Fruit fly (Drosophila melanogaster) whole organism, embryonic: ENCODE measurements around the gene ATPsynB.

Experiments
- Adf1 ChIP-seq: fragments of 200-800 bp; sonication (Bioruptor generic); IDR thresholded peaks from 2 replicates; pipeline ENCODE4 v1.3.6; 2022; ENCODE audit warnings: missing biosample characterization, missing genetic modification characterization
- Atf-2 ChIP-seq: fragments of 200-800 bp; sonication (Bioruptor generic); optimal IDR thresholded peaks from 2 replicates; lab custom pipeline; 2016; ENCODE audit warnings: missing biosample characterization, missing genetic modification characterization
- Atf3 ChIP-seq: fragments of 200-800 bp; sonication (Bioruptor generic); optimal IDR thresholded peaks from 3 replicates; lab custom pipeline; 2016; ENCODE audit warnings: missing biosample characterization, missing genetic modification characterization
- BtbVII ChIP-seq: fragments of 200-800 bp; sonication (Bioruptor generic); optimal IDR thresholded peaks from 3 replicates; lab custom pipeline; 2017; ENCODE audit warnings: missing biosample characterization, mild to moderate bottlenecking, missing genetic modification characterization
- CG11723 ChIP-seq: fragments of 200-800 bp; sonication (Bioruptor generic); optimal IDR thresholded peaks from 2 replicates; lab custom pipeline; 2017; ENCODE audit warnings: missing biosample characterization, mild to moderate bottlenecking, missing genetic modification characterization
- CG12219 ChIP-seq: fragments of 200-800 bp; sonication (Bioruptor generic); optimal IDR thresholded peaks from 3 replicates; lab custom pipeline; 2018; ENCODE audit warnings: missing biosample characterization, mild to moderate bottlenecking, missing genetic modification characterization
- CG12236 ChIP-seq: fragments of 200-800 bp; sonication (Bioruptor generic); optimal IDR thresholded peaks from 2 replicates; lab custom pipeline; 2016; ENCODE audit warnings: missing biosample characterization, missing genetic modification characterization
- CG13123 ChIP-seq: fragments of 200-800 bp; sonication (Bioruptor generic); optimal IDR thresholded peaks from 2 replicates; lab custom pipeline; 2016; ENCODE audit warnings: missing biosample characterization, missing genetic modification characterization
- CG13894 ChIP-seq: fragments of 200-800 bp; sonication (Bioruptor generic); optimal IDR thresholded peaks from 3 replicates; lab custom pipeline; 2018; ENCODE audit warnings: missing biosample characterization, mild to moderate bottlenecking, missing genetic modification characterization, moderate library complexity
- CG17385 ChIP-seq: fragments of 200-800 bp; sonication (Bioruptor generic); optimal IDR thresholded peaks from 3 replicates; lab custom pipeline; 2018; ENCODE audit warnings: missing biosample characterization, mild to moderate bottlenecking, missing genetic modification characterization
- CG32772 ChIP-seq: fragments of 200-800 bp; sonication (Bioruptor generic); IDR thresholded peaks from 2 replicates; pipeline ENCODE4 v1.3.6; 2022; ENCODE audit warnings: missing biosample characterization, missing genetic modification characterization
- CG4424 ChIP-seq: fragments of 200-800 bp; sonication (Bioruptor generic); optimal IDR thresholded peaks from 3 replicates; lab custom pipeline; 2016; ENCODE audit warnings: missing biosample characterization, missing genetic modification characterization
- CG6689 ChIP-seq: fragments of 200-800 bp; sonication (Bioruptor generic); IDR thresholded peaks from 2 replicates; pipeline ENCODE4 v1.3.6; 2022; ENCODE audit warnings: missing biosample characterization, missing genetic modification characterization
- CG6765 ChIP-seq: fragments of 200-800 bp; sonication (Bioruptor generic); optimal IDR thresholded peaks from 3 replicates; lab custom pipeline; 2017; ENCODE audit warnings: missing biosample characterization, mild to moderate bottlenecking, missing genetic modification characterization
- D ChIP-seq, 2 experiments: fragments of 200-800 bp in 1 of 2; fragments of >200 bp in 1 of 2; sonication (Bioruptor generic) in 1 of 2; optimal IDR thresholded peaks; 2 replicates in 1 of 2; 3 replicates in 1 of 2; lab custom pipeline; 2017; ENCODE audit warnings: mild to moderate bottlenecking in 1 of 2, missing biosample characterization in 1 of 2, missing genetic modification characterization in 1 of 2, missing genetic modification reagents in 1 of 2
- Dll ChIP-seq: fragments of 200-800 bp; sonication (Bioruptor generic); IDR thresholded peaks from 4 replicates; pipeline ENCODE4 v1.3.6; 2022; ENCODE audit warnings: missing biosample characterization, missing genetic modification characterization; ENCODE audit not compliant: partially characterized antibody
- Doc3 ChIP-seq: fragments of 200-800 bp; sonication (Bioruptor generic); IDR thresholded peaks from 3 replicates; pipeline ENCODE4 v1.3.6; 2022; ENCODE audit warnings: missing biosample characterization, missing genetic modification characterization; ENCODE audit not compliant: partially characterized antibody
- Dref ChIP-seq: fragments of 200-800 bp; sonication (Bioruptor generic); IDR thresholded peaks from 2 replicates; pipeline ENCODE4 v1.3.6; 2022; ENCODE audit warnings: missing biosample characterization, missing genetic modification characterization
- H15 ChIP-seq: fragments of 200-800 bp; sonication (Bioruptor generic); IDR thresholded peaks from 3 replicates; pipeline ENCODE4 v1.3.6; 2022; ENCODE audit warnings: missing biosample characterization, missing genetic modification characterization
- HLHmδ ChIP-seq: fragments of 200-800 bp; sonication (Bioruptor generic); optimal IDR thresholded peaks from 2 replicates; lab custom pipeline; 2018; ENCODE audit warnings: missing biosample characterization, mild to moderate bottlenecking, missing genetic modification characterization, moderate library complexity
- Hand ChIP-seq: fragments of 200-800 bp; sonication (Bioruptor generic); optimal IDR thresholded peaks from 2 replicates; lab custom pipeline; 2017; ENCODE audit warnings: mild to moderate bottlenecking, missing biosample characterization, missing genetic modification reagents, missing genetic modification characterization
- Jarid2 ChIP-seq: fragments of 200-800 bp; sonication (Bioruptor generic); optimal IDR thresholded peaks from 3 replicates; lab custom pipeline; 2017; ENCODE audit warnings: mild to moderate bottlenecking, missing biosample characterization, missing genetic modification reagents, missing genetic modification characterization
- Myb ChIP-seq: fragments of 200-800 bp; sonication (Bioruptor generic); optimal IDR thresholded peaks from 2 replicates; lab custom pipeline; 2016; ENCODE audit warnings: missing biosample characterization, missing genetic modification characterization
- NFAT ChIP-seq: fragments of 200-800 bp; sonication (Bioruptor generic); IDR thresholded peaks from 2 replicates; pipeline ENCODE4 v1.3.6; 2022; ENCODE audit warnings: missing biosample characterization, missing genetic modification characterization
- Side ChIP-seq: fragments of 200-800 bp; sonication (Bioruptor generic); optimal IDR thresholded peaks from 2 replicates; lab custom pipeline; 2016; ENCODE audit warnings: missing biosample characterization, missing genetic modification characterization
- ab ChIP-seq: fragments of 200-800 bp; sonication (Bioruptor generic); optimal IDR thresholded peaks from 2 replicates; lab custom pipeline; 2016; ENCODE audit warnings: missing biosample characterization, missing genetic modification characterization
- bbx ChIP-seq: fragments of 200-800 bp; sonication (Bioruptor generic); IDR thresholded peaks from 2 replicates; pipeline ENCODE4 v1.3.6; 2022; ENCODE audit warnings: missing biosample characterization, missing genetic modification characterization; ENCODE audit not compliant: partially characterized antibody
- corto ChIP-seq: fragments of 200-800 bp; sonication (Bioruptor generic); optimal IDR thresholded peaks from 2 replicates; lab custom pipeline; 2016; ENCODE audit warnings: missing biosample characterization, mild to moderate bottlenecking, missing genetic modification characterization, moderate library complexity
- dan ChIP-seq: fragments of 200-800 bp; sonication (Bioruptor generic); IDR thresholded peaks from 2 replicates; pipeline ENCODE4 v1.3.6; 2022; ENCODE audit warnings: missing biosample characterization, missing genetic modification characterization
- dimm ChIP-seq: fragments of 200-800 bp; sonication (Bioruptor generic); IDR thresholded peaks from 2 replicates; pipeline ENCODE4 v1.3.6; 2022; ENCODE audit warnings: missing biosample characterization, missing genetic modification characterization
- ewg ChIP-seq: fragments of 200-800 bp; sonication (Bioruptor generic); optimal IDR thresholded peaks from 3 replicates; lab custom pipeline; 2017; ENCODE audit warnings: mild to moderate bottlenecking, missing biosample characterization, missing genetic modification reagents, missing genetic modification characterization
- grn ChIP-seq: fragments of 200-800 bp; sonication (Bioruptor generic); optimal IDR thresholded peaks from 3 replicates; lab custom pipeline; 2017; ENCODE audit warnings: missing biosample characterization, missing genetic modification characterization
- hbn ChIP-seq: fragments of 200-800 bp; sonication (Bioruptor generic); IDR thresholded peaks from 2 replicates; pipeline ENCODE4 v1.3.6; 2022; ENCODE audit warnings: missing biosample characterization, missing genetic modification characterization; ENCODE audit not compliant: partially characterized antibody
- hkb ChIP-seq, 2 experiments: fragments of 200-800 bp in 1 of 2; fragments of >200 bp in 1 of 2; sonication (Bioruptor generic) in 1 of 2; IDR thresholded peaks in 1 of 2; optimal IDR thresholded peaks in 1 of 2; 2 replicates each; pipeline versions ENCODE4 v1.3.6 to Lab custom; 2017 to 2022; ENCODE audit warnings: missing biosample characterization in 1 of 2, missing genetic modification characterization in 1 of 2
- ind ChIP-seq: fragments of 200-800 bp; sonication (Bioruptor generic); optimal IDR thresholded peaks from 3 replicates; lab custom pipeline; 2016; ENCODE audit warnings: missing biosample characterization, missing genetic modification characterization
- kah ChIP-seq: fragments of 200-800 bp; sonication (Bioruptor generic); optimal IDR thresholded peaks from 2 replicates; lab custom pipeline; 2018; ENCODE audit warnings: missing biosample characterization, mild to moderate bottlenecking, missing genetic modification characterization
- nerfin-1 ChIP-seq: fragments of 200-800 bp; sonication (Bioruptor generic); optimal IDR thresholded peaks from 3 replicates; lab custom pipeline; 2019; ENCODE audit warnings: missing biosample characterization, mild to moderate bottlenecking, missing genetic modification characterization, moderate library complexity
- nmo ChIP-seq: fragments of 200-800 bp; sonication (Bioruptor generic); optimal IDR thresholded peaks from 2 replicates; lab custom pipeline; 2018; ENCODE audit warnings: missing biosample characterization, mild to moderate bottlenecking, missing genetic modification characterization, moderate library complexity
- nom ChIP-seq: fragments of 200-800 bp; sonication (Bioruptor generic); optimal IDR thresholded peaks from 2 replicates; lab custom pipeline; 2017; ENCODE audit warnings: missing biosample characterization, missing genetic modification characterization, mild to moderate bottlenecking, moderate library complexity, missing genetic modification reagents
- oc ChIP-seq: fragments of 200-800 bp; sonication (Bioruptor generic); optimal IDR thresholded peaks from 2 replicates; lab custom pipeline; 2018; ENCODE audit warnings: missing biosample characterization, mild to moderate bottlenecking, missing genetic modification characterization, moderate library complexity
- otp ChIP-seq: fragments of 200-800 bp; sonication (Bioruptor generic); IDR thresholded peaks from 3 replicates; pipeline ENCODE4, ENCODE4 v1.3.6; 2022; ENCODE audit warnings: missing biosample characterization, missing genetic modification characterization
- pnt ChIP-seq: fragments of 200-800 bp; sonication (Bioruptor generic); optimal IDR thresholded peaks from 3 replicates; lab custom pipeline; 2016; ENCODE audit warnings: missing biosample characterization, missing genetic modification characterization
- ro ChIP-seq: fragments of 200-800 bp; sonication (Bioruptor generic); IDR thresholded peaks from 2 replicates; pipeline ENCODE4 v1.3.6; 2022; ENCODE audit warnings: missing biosample characterization, missing genetic modification characterization
- sim ChIP-seq: fragments of 200-800 bp; sonication (Bioruptor generic); IDR thresholded peaks from 2 replicates; pipeline ENCODE4 v1.3.6; 2022; ENCODE audit warnings: missing biosample characterization, missing genetic modification characterization
- sqz ChIP-seq: fragments of 200-800 bp; sonication (Bioruptor generic); optimal IDR thresholded peaks from 3 replicates; lab custom pipeline; 2018; ENCODE audit warnings: missing biosample characterization, mild to moderate bottlenecking, missing genetic modification characterization
- sr ChIP-seq: fragments of 200-800 bp; sonication (Bioruptor generic); IDR thresholded peaks from 3 replicates; pipeline ENCODE4 v1.3.6; 2022; ENCODE audit warnings: missing biosample characterization, missing genetic modification characterization
- ssp ChIP-seq: fragments of 200-800 bp; sonication (Bioruptor generic); IDR thresholded peaks from 2 replicates; pipeline ENCODE4 v1.3.6; 2022; ENCODE audit warnings: missing biosample characterization, missing genetic modification characterization
- tgo ChIP-seq: fragments of 200-800 bp; sonication (Bioruptor generic); IDR thresholded peaks from 3 replicates; pipeline ENCODE4 v1.3.6; 2022; ENCODE audit warnings: missing biosample characterization, missing genetic modification characterization
- tio ChIP-seq: fragments of 200-800 bp; sonication (Bioruptor generic); optimal IDR thresholded peaks from 2 replicates; lab custom pipeline; 2017; ENCODE audit warnings: missing biosample characterization, missing genetic modification characterization, inconsistent platforms

ATPsynB gene

DNA sequence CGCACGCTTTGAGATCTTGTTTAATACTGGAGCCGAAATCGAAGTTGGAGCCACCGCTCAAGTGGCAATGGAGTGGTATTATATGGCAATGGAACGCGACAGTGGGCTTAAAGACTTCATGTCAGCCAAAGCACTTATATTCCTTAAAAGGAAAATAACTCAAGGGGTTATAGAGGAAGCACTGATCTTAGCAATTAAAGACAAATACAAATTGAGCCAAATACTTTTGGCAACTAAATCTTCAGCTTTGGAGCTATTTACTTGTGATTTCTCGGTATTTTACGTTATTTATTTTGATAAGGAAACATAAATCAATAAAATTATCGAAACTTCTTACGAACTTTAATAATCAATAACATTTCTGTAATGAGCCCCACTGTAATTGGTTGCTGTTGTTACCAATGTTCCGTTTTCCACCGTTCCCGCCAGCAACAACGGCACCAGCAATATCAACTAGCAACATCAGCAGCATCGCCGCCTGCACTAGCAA is 14.3 kb downstream of the ATPsynB start (continued):
- peak; percentile 75 for TF ChIP-seq sqz (GFP tag; lab: Kevin White, UChicago)
- no peak for TF ChIP-seq oc (tag; lab: Kevin White, UChicago)
- no peak for TF ChIP-seq Doc3 (GFP tag; lab: Robert Waterston, UW)
- TF ChIP-seq Hand, result peak; percentile 42
- peak; percentile 87 for TF ChIP-seq tgo (GFP tag; lab: Robert Waterston, UW)
- peak; percentile 78; the same call in 1 of the 2 replicates for TF ChIP-seq sim (GFP tag; lab: Robert Waterston, UW)
- no peak for TF ChIP-seq HLHmδ
- peak; percentile 59 for TF ChIP-seq CG11723 (GFP tag; lab: Kevin White, UChicago)
- TF ChIP-seq ind, result peak; percentile 94
- peak; percentile 89 for TF ChIP-seq corto (GFP tag; lab: Kevin White, UChicago)
- TF ChIP-seq ab, result no peak
- TF ChIP-seq Dll (GFP tag; lab: Robert Waterston, UW), result no peak
- no peak for TF ChIP-seq dan
- TF ChIP-seq D (optimal IDR thresholded peaks at IDR 0.05; lab: Kevin White, UChicago), result no peak
- TF ChIP-seq D (GFP tag; optimal IDR thresholded peaks at IDR 0.05; lab: Kevin White, UChicago), result peak; percentile 95
- TF ChIP-seq ro (GFP tag; lab: Robert Waterston, UW), result peak; percentile 82
- TF ChIP-seq dimm, result 0 out of 2 replicates have a peak, but pooled peaks have one; percentile 50
- TF ChIP-seq CG6765 (GFP tag; lab: Kevin White, UChicago), result peak; percentile 1
- peak; percentile 78 for TF ChIP-seq pnt
- TF ChIP-seq Dref (GFP tag; lab: Robert Waterston, UW), result no peak
- peak; percentile 94 for TF ChIP-seq nom (GFP tag; lab: Kevin White, UChicago)
- peak; percentile 95 for TF ChIP-seq CG6689 (GFP tag; lab: Robert Waterston, UW)
- no peak for TF ChIP-seq CG13123 (GFP tag; lab: Kevin White, UChicago)
- TF ChIP-seq CG13894, result peak; percentile 53
- peak; percentile 62; the same call in 1 of the 3 replicates for TF ChIP-seq sr (GFP tag; lab: Robert Waterston, UW)
- TF ChIP-seq Adf1 (GFP tag; lab: Robert Waterston, UW), result no peak
- TF ChIP-seq BtbVII, result peak; percentile 93
- TF ChIP-seq Jarid2 (GFP tag; lab: Kevin White, UChicago), result peak; percentile 66
- peak; percentile 83; the same call in 2 of the 3 replicates for TF ChIP-seq H15 (GFP tag; lab: Robert Waterston, UW)
- TF ChIP-seq nmo (GFP tag; lab: Kevin White, UChicago), result peak; percentile 86
- peak; percentile 79 for TF ChIP-seq tio
- TF ChIP-seq CG12219, result peak; percentile 62
- no peak for TF ChIP-seq hkb (optimal IDR thresholded peaks at IDR 0.05; lab: Kevin White, UChicago)
- peak; percentile 89 for TF ChIP-seq hkb (GFP tag; IDR thresholded peaks at IDR 0.05; lab: Robert Waterston, UW)
- TF ChIP-seq nerfin-1 (tag; lab: Kevin White, UChicago), result peak; percentile 30
- peak; percentile 61; the same call in 1 of the 3 replicates for TF ChIP-seq otp (GFP tag; lab: Robert Waterston, UW)
- TF ChIP-seq grn, result no peak
- peak; percentile 7 for TF ChIP-seq CG12236
- peak; percentile 96 for TF ChIP-seq CG4424 (GFP tag; lab: Kevin White, UChicago)
- TF ChIP-seq CG32772 (GFP tag; lab: Robert Waterston, UW), result peak; percentile 84
- peak; percentile 66 for TF ChIP-seq Myb
- peak; percentile 57 for TF ChIP-seq Atf-2 (GFP tag; lab: Kevin White, UChicago)
- TF ChIP-seq Atf3 (GFP tag; lab: Kevin White, UChicago), result peak; percentile 10
- peak; percentile 66 for TF ChIP-seq ewg (GFP tag; lab: Kevin White, UChicago)
- TF ChIP-seq CG17385 (GFP tag; lab: Kevin White, UChicago), result peak; percentile 74
- TF ChIP-seq NFAT (GFP tag; lab: Robert Waterston, UW), result peak; percentile 52; the same call in 1 of the 2 replicates
- peak; percentile 68 for TF ChIP-seq Side (GFP tag; lab: Kevin White, UChicago)
- no peak for TF ChIP-seq hbn (GFP tag; lab: Robert Waterston, UW)
- peak; percentile 88 for TF ChIP-seq kah (GFP tag; lab: Kevin White, UChicago)
- TF ChIP-seq ssp (GFP tag; lab: Robert Waterston, UW), result peak; percentile 58
- TF ChIP-seq bbx, result no peak
